Worm (Caenorhabditis elegans) whole organism, L3 larva: Measurements from ENCODE around the gene nhr-190.

Experiments used
- ceh-28 ChIP-seq: fragments of 150-350 bp; optimal IDR thresholded peaks from 2 replicates; lab custom pipeline; 2014; ENCODE audit warnings: missing biosample characterization, missing genetic modification reagents, missing genetic modification characterization
- mdl-1 ChIP-seq: fragments of 150-350 bp; optimal IDR thresholded peaks from 2 replicates; lab custom pipeline; 2014; ENCODE audit warnings: missing biosample characterization, missing genetic modification characterization
- nhr-25 ChIP-seq: sonication (generic microtip); optimal IDR thresholded peaks from 2 replicates; lab custom pipeline; 2017; ENCODE audit warnings: missing biosample characterization, missing genetic modification characterization
- pha-4 ChIP-seq: fragments of 150-350 bp; optimal IDR thresholded peaks from 2 replicates; lab custom pipeline; 2014; ENCODE audit warnings: missing biosample characterization, missing genetic modification reagents, missing genetic modification characterization
- unc-62 ChIP-seq: fragments of 150-350 bp; sonication (generic microtip); optimal IDR thresholded peaks from 4 replicates; lab custom pipeline; 2014; ENCODE audit warnings: missing biosample characterization, missing genetic modification reagents, missing genetic modification characterization
- zag-1 ChIP-seq: fragments of 150-350 bp; optimal IDR thresholded peaks from 2 replicates; lab custom pipeline; 2014; ENCODE audit warnings: missing biosample characterization, missing genetic modification characterization

ce11 chrV:599783-600182, 42.9 kb downstream of the nhr-190 start:
- no peak for TF ChIP-seq unc-62 (GFP tag; lab: Kevin White, UChicago)
- TF ChIP-seq zag-1 (tag; lab: Kevin White, UChicago), result no peak
- no peak for TF ChIP-seq nhr-25 (tag; lab: Kevin White, UChicago)
- no peak for TF ChIP-seq pha-4 (tag; lab: Kevin White, UChicago)
- no peak for TF ChIP-seq mdl-1 (tag; lab: Kevin White, UChicago)
- TF ChIP-seq ceh-28 (tag; lab: Kevin White, UChicago), result no peak
